Worm (Caenorhabditis elegans): ENCODE results near the gene dct-14.

The dct-14 gene

ce11 chrV:20479013-20479739 is 21.1 kb downstream of the dct-14 start, which contains the start of the genes calf-1 and rpl-2 (continued):
- TF ChIP-seq pax-3 (tag; optimal IDR thresholded peaks at IDR 0.05) (no peak), alr-1 (tag; optimal IDR thresholded peaks at IDR 0.05; ENCODE audit: borderline replicate concordance) (no peak), isw-1 (GFP tag; IDR thresholded peaks at IDR 0.05) (peak; percentile 51), nhr-71 (tag; optimal IDR thresholded peaks at IDR 0.05) (peak; percentile 78), C34B4.2 (tag; optimal IDR thresholded peaks at IDR 0.05) (no peak), ces-1 (GFP tag; optimal IDR thresholded peaks at IDR 0.05) (no peak), lir-3 (tag; optimal IDR thresholded peaks at IDR 0.05; ENCODE audit: poor library complexity) (no peak), nhr-20 (tag; optimal IDR thresholded peaks at IDR 0.05) (peak; percentile 51), skn-1 (tag; optimal IDR thresholded peaks at IDR 0.05) (peak; percentile 65), ceh-82 (tag; optimal IDR thresholded peaks at IDR 0.05) (peak; percentile 24 to 61 (median 59)), unc-130 (tag; optimal IDR thresholded peaks at IDR 0.05) (peak; percentile 42), nhr-12 (tag; optimal IDR thresholded peaks at IDR 0.05) (no peak)

ce11 chrV:20476981-20477380 is 23.3 kb downstream of the dct-14 start:
- TF ChIP-seq unc-130 (tag; optimal IDR thresholded peaks at IDR 0.05) (no peak), ceh-82 (tag; optimal IDR thresholded peaks at IDR 0.05) (peak; percentile 3 to 7 (median 5)), lin-14 (GFP tag; optimal IDR thresholded peaks at IDR 0.05) (no peak), efl-1 (optimal IDR thresholded peaks at IDR 0.05) (peak; percentile 23 to 51), efl-1 (GFP tag; optimal IDR thresholded peaks at IDR 0.05 in 1 of 2) (peak; percentile 34 to 92), snu-23 (GFP tag; optimal IDR thresholded peaks at IDR 0.05) (peak; percentile 38), lin-39 (tag; optimal IDR thresholded peaks at IDR 0.05) (no peak), elt-3 (tag; optimal IDR thresholded peaks at IDR 0.05) (peak in 1 of 6 experiments; percentile 41), tbx-2 (tag; optimal IDR thresholded peaks at IDR 0.05) (no peak), F16B12.6 (tag; optimal IDR thresholded peaks at IDR 0.05) (peak; percentile 84), fkh-10 (GFP tag; optimal IDR thresholded peaks at IDR 0.05) (no peak), rnt-1 (tag; optimal IDR thresholded peaks at IDR 0.05) (peak; percentile 21), lin-35 (GFP tag; optimal IDR thresholded peaks at IDR 0.05) (peak; percentile 12 to 17), elt-2 (tag; optimal IDR thresholded peaks at IDR 0.05) (no peak), nhr-20 (tag; optimal IDR thresholded peaks at IDR 0.05) (no peak), xbp-1 (tag; optimal IDR thresholded peaks at IDR 0.05) (peak; percentile 23), lsy-2 (tag; optimal IDR thresholded peaks at IDR 0.05) (peak; percentile 42 to 51), skn-1 (tag; optimal IDR thresholded peaks at IDR 0.05) (no peak), dpl-1 (GFP tag; optimal IDR thresholded peaks at IDR 0.05) (peak in 2 of 3 experiments; percentile 39 to 44), hlh-17 (GFP tag; optimal IDR thresholded peaks at IDR 0.05; ENCODE audit: borderline replicate concordance) (no peak), isw-1 (GFP tag; IDR thresholded peaks at IDR 0.05) (peak; percentile 17)

ce11 chrV:20476514-20476913 is 23.8 kb downstream of the dct-14 start:
- TF ChIP-seq efl-1 (optimal IDR thresholded peaks at IDR 0.05) (no peak), efl-1 (GFP tag; optimal IDR thresholded peaks at IDR 0.05 in 1 of 2) (peak in 1 of 2 experiments; percentile 69), blmp-1 (tag; optimal IDR thresholded peaks at IDR 0.05) (no peak)

- TF ChIP-seq efl-1 (optimal IDR thresholded peaks at IDR 0.05): no peak
- TF ChIP-seq efl-1 (GFP tag; optimal IDR thresholded peaks at IDR 0.05 in 1 of 2): peak in 1 of 2 experiments; percentile 47
- TF ChIP-seq lsy-2 (tag; optimal IDR thresholded peaks at IDR 0.05): peak in 1 of 2 experiments; percentile 21
- TF ChIP-seq pag-3 (tag; optimal IDR thresholded peaks at IDR 0.05; ENCODE audit: borderline replicate concordance, insufficient read depth): no peak
Measured at ce11 chrV:20475830-20476229, 24.5 kb downstream of the dct-14 start, which contains the start of gene B0250.7. B0250.7 (minus strand) TSS chrV:20476061.

ce11 chrV:20475029-20475428 is 25.3 kb downstream of the dct-14 start:
- TF ChIP-seq nhr-85 (tag) (peak; percentile 6), unc-62 (GFP tag; optimal IDR thresholded peaks at IDR 0.05) (no peak), nhr-77 (tag; optimal IDR thresholded peaks at IDR 0.05) (no peak), nhr-19 (GFP tag; conservative IDR thresholded peaks at IDR 0.05) (no peak)

Data from whole organism, L1 larva.